Worm (Caenorhabditis elegans) whole organism, L2 larva: ENCODE results near the gene K06H6.2.

Experiments
- aly-2 ChIP-seq: fragments of 150-350 bp; optimal IDR thresholded peaks from 2 replicates; lab custom pipeline; 2014; ENCODE audit warnings: missing biosample characterization, missing genetic modification characterization
- dmd-4 ChIP-seq: sonication (generic microtip); optimal IDR thresholded peaks from 2 replicates; lab custom pipeline; 2017; ENCODE audit warnings: missing biosample characterization, missing genetic modification characterization
- elt-3 ChIP-seq: sonication (generic microtip); optimal IDR thresholded peaks from 2 replicates; lab custom pipeline; 2017; ENCODE audit warnings: missing biosample characterization, missing genetic modification characterization
- mab-5 ChIP-seq: fragments of 150-350 bp; optimal IDR thresholded peaks from 2 replicates; lab custom pipeline; 2014; ENCODE audit warnings: missing biosample characterization, missing genetic modification characterization
- nhr-11 ChIP-seq: fragments of 150-350 bp; optimal IDR thresholded peaks from 2 replicates; lab custom pipeline; 2014; ENCODE audit warnings: missing biosample characterization, missing genetic modification characterization
- nhr-21 ChIP-seq: fragments of 150-350 bp; optimal IDR thresholded peaks from 2 replicates; lab custom pipeline; 2014; ENCODE audit warnings: missing biosample characterization, missing genetic modification characterization
- nhr-25 ChIP-seq: fragments of 150-350 bp; sonication (generic microtip); optimal IDR thresholded peaks from 3 replicates; lab custom pipeline; 2014; ENCODE audit warnings: missing biosample characterization, missing genetic modification characterization
- skn-1 ChIP-seq: sonication (generic microtip); optimal IDR thresholded peaks from 2 replicates; lab custom pipeline; 2017; ENCODE audit warnings: missing biosample characterization, missing genetic modification characterization
- zag-1 ChIP-seq: fragments of 150-350 bp; optimal IDR thresholded peaks from 2 replicates; lab custom pipeline; 2014; ENCODE audit warnings: missing biosample characterization, missing genetic modification characterization
- ztf-11 ChIP-seq: sonication (generic microtip); optimal IDR thresholded peaks from 2 replicates; lab custom pipeline; 2017; ENCODE audit warnings: missing biosample characterization, missing genetic modification characterization
- ztf-4 ChIP-seq: fragments of 150-350 bp; optimal IDR thresholded peaks from 2 replicates; lab custom pipeline; 2014; ENCODE audit warnings: missing biosample characterization, missing genetic modification characterization

ce11 chrV:600231-600630 is 14.7 kb downstream of the K06H6.2 start, which contains the start of gene nhr-251:
- TF ChIP-seq nhr-21 (tag; lab: Kevin White, UChicago) (no peak), ztf-11 (tag; lab: Kevin White, UChicago) (no peak), dmd-4 (tag; lab: Kevin White, UChicago) (no peak), skn-1 (tag; lab: Kevin White, UChicago) (no peak), zag-1 (tag; lab: Kevin White, UChicago) (no peak), ztf-4 (tag; lab: Kevin White, UChicago) (no peak), mab-5 (tag; lab: Kevin White, UChicago) (no peak), elt-3 (tag; lab: Kevin White, UChicago) (no peak), nhr-25 (tag; lab: Kevin White, UChicago) (no peak), nhr-11 (tag; lab: Kevin White, UChicago) (no peak), aly-2 (tag; lab: Kevin White, UChicago) (no peak)
